Fruit fly (Drosophila melanogaster) S2 (cell line): ENCODE data around the gene Clc.

Source experiments
- CG8478 ChIP-seq: fragments of >200 bp; optimal IDR thresholded peaks from 2 replicates; lab custom pipeline; 2018
- CTCF ChIP-seq, 2 experiments: fragments of >200 bp; optimal IDR thresholded peaks; 2 replicates each; lab custom pipeline; 2018

DNA sequence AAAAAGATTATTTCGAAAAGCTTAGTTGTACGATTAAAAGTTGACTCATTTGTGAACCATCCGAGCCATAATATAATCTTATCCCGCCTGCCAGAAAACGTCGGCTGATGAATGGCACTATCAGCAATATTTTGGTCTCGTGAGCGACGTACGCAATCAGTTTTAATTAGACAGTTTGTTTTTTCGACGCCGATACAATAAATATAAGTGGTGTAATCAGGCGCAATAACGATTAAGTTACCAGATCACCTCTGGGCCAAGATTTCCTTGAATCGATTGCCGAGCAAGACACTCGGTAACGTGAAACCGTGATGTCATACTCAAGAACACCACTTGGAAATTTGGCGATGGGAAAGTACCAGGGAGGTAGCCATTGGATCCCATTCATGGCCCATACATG is 31.8 kb upstream of the Clc start:
- TF ChIP-seq CG8478 (lab: Kevin White, UChicago) (no peak), CTCF (optimal IDR thresholded peaks at IDR 0.05; lab: Kevin White, UChicago) (no peak)
